Worm (Caenorhabditis elegans) whole organism, L1 larva: Measurements from ENCODE around the gene K05F6.4.

Experiments
- C04F5.9 ChIP-seq: sonication (generic microtip); optimal IDR thresholded peaks from 2 replicates; lab custom pipeline; 2016; ENCODE audit warnings: missing genetic modification characterization, missing compliant biosample characterization
- aha-1 ChIP-seq: fragments of 150-350 bp; optimal IDR thresholded peaks from 2 replicates; lab custom pipeline; 2014; ENCODE audit warnings: missing biosample characterization, missing genetic modification characterization
- ama-1 ChIP-seq: fragments of 150-350 bp; optimal IDR thresholded peaks from 2 replicates; lab custom pipeline; 2014
- ceh-63 ChIP-seq: fragments of 200-800 bp; sonication (Bioruptor generic); optimal IDR thresholded peaks from 2 replicates; lab custom pipeline; 2018; ENCODE audit warnings: mild to moderate bottlenecking, missing genetic modification characterization, missing compliant biosample characterization
- ceh-90 ChIP-seq: sonication (generic microtip); optimal IDR thresholded peaks from 2 replicates; lab custom pipeline; 2016; ENCODE audit warnings: missing genetic modification characterization, missing compliant biosample characterization
- dpl-1 ChIP-seq, 3 experiments: fragments of 150-350 bp in 2 of 3; sonication (generic microtip) in 1 of 3; optimal IDR thresholded peaks; 2 replicates each; lab custom pipeline; 2014 to 2017; ENCODE audit warnings: missing biosample characterization in 3 of 3, missing genetic modification characterization in 3 of 3, missing genetic modification reagents in 3 of 3
- efl-1 ChIP-seq, 4 experiments: fragments of 150-350 bp; optimal IDR thresholded peaks in 3 of 4; peaks in 1 of 4; 1 replicate in 1 of 4; 2 replicates in 3 of 4; lab custom pipeline; 2014; ENCODE audit warnings: missing biosample characterization in 2 of 4, missing genetic modification characterization in 2 of 4, missing genetic modification reagents in 2 of 4
- efl-3 ChIP-seq: fragments of 200-800 bp; sonication (Bioruptor generic); optimal IDR thresholded peaks from 2 replicates; lab custom pipeline; 2018; ENCODE audit warnings: mild to moderate bottlenecking, missing genetic modification characterization, missing compliant biosample characterization
- egl-13 ChIP-seq: sonication (generic microtip); optimal IDR thresholded peaks from 2 replicates; lab custom pipeline; 2016; ENCODE audit warnings: missing genotype, missing genetic modification reagents, missing genetic modification characterization, missing compliant biosample characterization
- egl-27 ChIP-seq, 2 experiments: fragments of 150-350 bp in 1 of 2; sonication (generic microtip); optimal IDR thresholded peaks; 3 replicates each; lab custom pipeline; 2017 to 2018; ENCODE audit warnings: missing biosample characterization in 2 of 2, missing genetic modification characterization in 2 of 2, missing genetic modification reagents in 2 of 2
- elt-2 ChIP-seq: sonication (generic microtip); optimal IDR thresholded peaks from 2 replicates; lab custom pipeline; 2016; ENCODE audit warnings: missing genetic modification characterization, mild to moderate bottlenecking, inconsistent platforms, missing compliant biosample characterization, missing genetic modification reagents
- elt-3 ChIP-seq, 6 experiments: fragments of 150-350 bp in 1 of 6; sonication (generic microtip); optimal IDR thresholded peaks; 2 replicates each; lab custom pipeline; 2017 to 2018; ENCODE audit warnings: missing biosample characterization in 6 of 6, missing genetic modification characterization in 6 of 6, inconsistent platforms in 1 of 6
- fkh-10 ChIP-seq: sonication (generic microtip); optimal IDR thresholded peaks from 2 replicates; lab custom pipeline; 2017; ENCODE audit warnings: missing biosample characterization, missing genetic modification reagents, missing genetic modification characterization
- grh-1 ChIP-seq: fragments of 200-800 bp; sonication (Bioruptor generic); IDR thresholded peaks from 2 replicates; pipeline ENCODE4 v1.3.6; 2022; ENCODE audit warnings: missing genetic modification reagents, missing genetic modification characterization, missing compliant biosample characterization
- lin-14 ChIP-seq: fragments of 200-800 bp; sonication (Bioruptor generic); optimal IDR thresholded peaks from 2 replicates; lab custom pipeline; 2018; ENCODE audit warnings: mild to moderate bottlenecking, missing genetic modification characterization, moderate library complexity, missing compliant biosample characterization
- lin-35 ChIP-seq, 2 experiments: fragments of 150-350 bp; optimal IDR thresholded peaks; 2 replicates each; lab custom pipeline; 2014; ENCODE audit warnings: missing biosample characterization in 2 of 2, missing genetic modification characterization in 2 of 2, missing genetic modification reagents in 2 of 2
- mab-9 ChIP-seq: fragments of 200-800 bp; sonication (Bioruptor generic); IDR thresholded peaks from 2 replicates; pipeline ENCODE4 v1.3.6; 2022; ENCODE audit warnings: missing genetic modification reagents, missing genetic modification characterization, missing compliant biosample characterization
- mdl-1 ChIP-seq, 2 experiments: fragments of 150-350 bp; optimal IDR thresholded peaks; 2 replicates each; lab custom pipeline; 2014 to 2017; ENCODE audit warnings: missing biosample characterization in 2 of 2, missing genetic modification characterization in 2 of 2, inconsistent platforms in 1 of 2
- nhr-11 ChIP-seq: fragments of 150-350 bp; optimal IDR thresholded peaks from 2 replicates; lab custom pipeline; 2014; ENCODE audit warnings: missing biosample characterization, missing genetic modification characterization
- nhr-47 ChIP-seq: sonication (generic microtip); optimal IDR thresholded peaks from 2 replicates; lab custom pipeline; 2016; ENCODE audit warnings: mild to moderate bottlenecking, missing genetic modification characterization, moderate library complexity, missing compliant biosample characterization
- nhr-77 ChIP-seq: fragments of 150-350 bp; optimal IDR thresholded peaks from 2 replicates; lab custom pipeline; 2014; ENCODE audit warnings: missing biosample characterization, missing genetic modification characterization
- nhr-84 ChIP-seq: sonication (generic microtip); optimal IDR thresholded peaks from 2 replicates; lab custom pipeline; 2017; ENCODE audit warnings: missing biosample characterization, missing genetic modification characterization
- pqm-1 ChIP-seq: sonication (generic microtip); optimal IDR thresholded peaks from 3 replicates; lab custom pipeline; 2017; ENCODE audit warnings: missing biosample characterization, missing genetic modification characterization
- skn-1 ChIP-seq: fragments of 150-350 bp; optimal IDR thresholded peaks from 2 replicates; lab custom pipeline; 2014; ENCODE audit warnings: missing biosample characterization, missing genetic modification characterization
- snu-23 ChIP-seq: sonication (generic microtip); optimal IDR thresholded peaks from 2 replicates; lab custom pipeline; 2016; ENCODE audit warnings: missing genetic modification characterization, missing compliant biosample characterization
- swsn-7 ChIP-seq: sonication (generic microtip); optimal IDR thresholded peaks from 2 replicates; lab custom pipeline; 2016; ENCODE audit warnings: missing genetic modification characterization, missing compliant biosample characterization
- tlp-1 ChIP-seq: fragments of 150-350 bp; optimal IDR thresholded peaks from 2 replicates; lab custom pipeline; 2014; ENCODE audit warnings: missing biosample characterization, missing genetic modification characterization
- unc-130 ChIP-seq: fragments of 150-350 bp; optimal IDR thresholded peaks from 2 replicates; lab custom pipeline; 2017; ENCODE audit warnings: missing biosample characterization, missing genetic modification characterization, inconsistent platforms
- unc-62 ChIP-seq: fragments of 150-350 bp; optimal IDR thresholded peaks from 2 replicates; lab custom pipeline; 2014; ENCODE audit warnings: missing biosample characterization, missing genetic modification reagents, missing genetic modification characterization
- unc-86 ChIP-seq: sonication (generic microtip); optimal IDR thresholded peaks from 2 replicates; lab custom pipeline; 2016; ENCODE audit warnings: missing genetic modification characterization, missing compliant biosample characterization
- vab-15 ChIP-seq: sonication (generic microtip); optimal IDR thresholded peaks from 2 replicates; lab custom pipeline; 2017; ENCODE audit warnings: missing genotype, mild to moderate bottlenecking, missing genetic modification characterization, missing compliant biosample characterization
- zip-4 ChIP-seq: fragments of 200-800 bp; sonication (Bioruptor generic); optimal IDR thresholded peaks from 2 replicates; lab custom pipeline; 2018; ENCODE audit warnings: mild to moderate bottlenecking, missing genetic modification characterization, moderate library complexity, missing compliant biosample characterization

The K05F6.4 gene

ce11 chrII:1501614-1502355 is 41.5 kb upstream of the K05F6.4 start (continued):
- TF ChIP-seq fkh-10 (no peak), ceh-90 (tag; lab: Kevin White, UChicago) (no peak), nhr-11 (tag; lab: Kevin White, UChicago) (no peak), snu-23 (peak; percentile 58), nhr-84 (tag; lab: Kevin White, UChicago) (no peak), swsn-7 (tag; lab: Kevin White, UChicago) (peak; percentile 38), zip-4 (GFP tag; lab: Kevin White, UChicago) (peak; percentile 90), lin-14 (peak; percentile 95), unc-62 (GFP tag; lab: Kevin White, UChicago) (no peak), efl-1 (optimal IDR thresholded peaks at IDR 0.05; lab: Kevin White, UChicago) (peak; percentile 31 to 33), efl-1 (GFP tag; optimal IDR thresholded peaks at IDR 0.05 in 1 of 2; lab: Kevin White, UChicago) (peak in 1 of 2 experiments; percentile 27), ceh-63 (GFP tag; lab: Kevin White, UChicago) (no peak), vab-15 (tag; lab: Kevin White, UChicago) (no peak), egl-13 (tag; lab: Kevin White, UChicago) (peak; percentile 55)

- peak; percentile 13 for TF ChIP-seq tlp-1
- TF ChIP-seq pqm-1 (tag; lab: Kevin White, UChicago): no peak
- peak; percentile 3 for TF ChIP-seq lin-14
- peak in 1 of 2 experiments; percentile 2 for TF ChIP-seq lin-35 (GFP tag; optimal IDR thresholded peaks at IDR 0.05; lab: Kevin White, UChicago)
- TF ChIP-seq elt-3 (tag; optimal IDR thresholded peaks at IDR 0.05; lab: Kevin White, UChicago): peak in 5 of 6 experiments; percentile 10 to 87 (median 33)
- TF ChIP-seq elt-2 (tag; lab: Kevin White, UChicago): peak; percentile 76
Measured at ce11 chrII:1503663-1504062, 39.6 kb upstream of the K05F6.4 start.

- TF ChIP-seq lin-14 (peak; percentile 1), tlp-1 (no peak)
Measured at ce11 chrII:1504266-1504665, 39.0 kb upstream of the K05F6.4 start, which contains the start of gene fdgt-1. Gene fdgt-1 (plus strand): TSS chrII:1504566.

- no peak for TF ChIP-seq efl-1 (optimal IDR thresholded peaks at IDR 0.05; lab: Kevin White, UChicago)
- TF ChIP-seq efl-1 (GFP tag; optimal IDR thresholded peaks at IDR 0.05 in 1 of 2; lab: Kevin White, UChicago): peak in 1 of 2 experiments; percentile 37
- TF ChIP-seq elt-2 (tag; lab: Kevin White, UChicago): peak; percentile 8
- TF ChIP-seq C04F5.9 (tag; lab: Kevin White, UChicago): no peak
Measured at ce11 chrII:1517354-1517753, 25.9 kb upstream of the K05F6.4 start, which contains the start of gene math-45. Gene math-45 (minus strand): TSS chrII:1517454.

- no peak for TF ChIP-seq nhr-77
- no peak for TF ChIP-seq pqm-1 (tag; lab: Kevin White, UChicago)
- no peak for TF ChIP-seq nhr-47
- TF ChIP-seq skn-1 (tag; lab: Kevin White, UChicago): no peak
- TF ChIP-seq mdl-1 (tag; optimal IDR thresholded peaks at IDR 0.05; lab: Kevin White, UChicago): no peak
- TF ChIP-seq lin-35 (GFP tag; optimal IDR thresholded peaks at IDR 0.05; lab: Kevin White, UChicago): no peak
- no peak for TF ChIP-seq egl-27 (tag; optimal IDR thresholded peaks at IDR 0.05; lab: Kevin White, UChicago)
- no peak for TF ChIP-seq efl-3 (GFP tag; lab: Kevin White, UChicago)
- TF ChIP-seq aha-1 (tag; lab: Kevin White, UChicago): no peak
- TF ChIP-seq ama-1 (lab: Kevin White, UChicago): no peak
- no peak for TF ChIP-seq unc-130 (tag; lab: Kevin White, UChicago)
- no peak for TF ChIP-seq ceh-90 (tag; lab: Kevin White, UChicago)
- TF ChIP-seq grh-1 (GFP tag; lab: Robert Waterston, UW): no peak
- TF ChIP-seq elt-2 (tag; lab: Kevin White, UChicago): no peak
- no peak for TF ChIP-seq mab-9 (GFP tag; lab: Robert Waterston, UW)
- no peak for TF ChIP-seq unc-86 (tag; lab: Kevin White, UChicago)
- TF ChIP-seq lin-14: no peak
- no peak for TF ChIP-seq dpl-1 (GFP tag; optimal IDR thresholded peaks at IDR 0.05; lab: Kevin White, UChicago)
Measured at ce11 chrII:1518914-1519313, 24.4 kb upstream of the K05F6.4 start, which contains the start of gene Y51H7BR.8. Gene Y51H7BR.8 (plus strand): TSS chrII:1519214.
